Worm (Caenorhabditis elegans) whole organism, mixed stage, embryonic: ENCODE data around the gene C50F4.12.
A peak's percentile ranks its signal among the peaks of the same experiment; 100 is the strongest.

Experiments
- ces-1 ChIP-seq: fragments of 150-350 bp; optimal IDR thresholded peaks from 2 replicates; lab custom pipeline; 2014; ENCODE audit warnings: missing biosample characterization, missing genetic modification reagents, missing genetic modification characterization
- elt-3 ChIP-seq: fragments of 150-350 bp; optimal IDR thresholded peaks from 2 replicates; lab custom pipeline; 2014; ENCODE audit warnings: missing biosample characterization, missing genetic modification characterization
- ham-2 ChIP-seq: fragments of 200-800 bp; sonication (Bioruptor generic); optimal IDR thresholded peaks from 2 replicates; lab custom pipeline; 2018; ENCODE audit warnings: mild to moderate bottlenecking, missing genetic modification characterization, missing compliant biosample characterization
- lin-13 ChIP-seq: fragments of 150-350 bp; optimal IDR thresholded peaks from 2 replicates; lab custom pipeline; 2014; ENCODE audit warnings: missing biosample characterization, missing genetic modification characterization
- mep-1 ChIP-seq: fragments of 150-350 bp; optimal IDR thresholded peaks from 2 replicates; lab custom pipeline; 2017; ENCODE audit warnings: missing biosample characterization, missing genetic modification reagents, missing genetic modification characterization, inconsistent platforms
- nhr-237 ChIP-seq: fragments of 150-350 bp; optimal IDR thresholded peaks from 2 replicates; lab custom pipeline; 2014; ENCODE audit warnings: missing biosample characterization, missing genetic modification characterization
- pha-4 ChIP-seq: fragments of 150-350 bp; optimal IDR thresholded peaks from 2 replicates; lab custom pipeline; 2018; ENCODE audit warnings: missing biosample characterization, missing genetic modification reagents, missing genetic modification characterization
- snpc-4 ChIP-seq: fragments of 150-350 bp; optimal IDR thresholded peaks from 2 replicates; lab custom pipeline; 2014; ENCODE audit warnings: missing biosample characterization, missing genetic modification characterization
- sptf-1 ChIP-seq: sonication (generic microtip); optimal IDR thresholded peaks from 2 replicates; lab custom pipeline; 2017; ENCODE audit warnings: mild to moderate bottlenecking, missing genetic modification characterization, moderate library complexity, missing compliant biosample characterization
- unc-39 ChIP-seq: fragments of 150-350 bp; optimal IDR thresholded peaks from 2 replicates; lab custom pipeline; 2014; ENCODE audit warnings: missing biosample characterization, missing genetic modification characterization
- ztf-11 ChIP-seq: fragments of 150-350 bp; optimal IDR thresholded peaks from 2 replicates; lab custom pipeline; 2014; ENCODE audit warnings: missing biosample characterization, missing genetic modification characterization

ce11 chrV:9561624-9562179 is 22.2 kb upstream of the C50F4.12 start, which contains the start of gene rgef-1:
- TF ChIP-seq ztf-11 (tag; lab: Kevin White, UChicago) (no peak), mep-1 (no peak), sptf-1 (tag; lab: Kevin White, UChicago) (peak; percentile 5), lin-13 (tag; lab: Kevin White, UChicago) (no peak), unc-39 (tag; lab: Kevin White, UChicago) (no peak), snpc-4 (tag; lab: Kevin White, UChicago) (no peak), nhr-237 (tag; lab: Kevin White, UChicago) (no peak), ces-1 (GFP tag; lab: Kevin White, UChicago) (peak; percentile 91), elt-3 (tag; lab: Kevin White, UChicago) (no peak), pha-4 (tag; lab: Kevin White, UChicago) (no peak), ham-2 (GFP tag; lab: Kevin White, UChicago) (no peak)
